Worm (Caenorhabditis elegans) whole organism, young adult: ENCODE measurements around the gene CD4.1.

Experiments
- let-526 ChIP-seq: fragments of 200-800 bp; sonication (Bioruptor generic); IDR thresholded peaks from 2 replicates; pipeline ENCODE4 v1.3.6; 2022; ENCODE audit warnings: missing genetic modification reagents, missing genetic modification characterization, missing compliant biosample characterization
- madf-3 ChIP-seq: fragments of 200-800 bp; sonication (Bioruptor generic); IDR thresholded peaks from 2 replicates; pipeline ENCODE4 v1.3.6; 2022; ENCODE audit warnings: missing genetic modification reagents, missing genetic modification characterization, missing compliant biosample characterization
- nhr-80 ChIP-seq: sonication (generic microtip); optimal IDR thresholded peaks from 2 replicates; lab custom pipeline; 2016; ENCODE audit warnings: missing genetic modification characterization, missing compliant biosample characterization
- pha-4 ChIP-seq: fragments of 150-350 bp; sonication (generic microtip); optimal IDR thresholded peaks from 2 replicates; lab custom pipeline; 2014; ENCODE audit warnings: missing biosample characterization, missing genetic modification reagents, missing genetic modification characterization
- rpc-1 ChIP-seq, 2 experiments: fragments of 150-350 bp in 1 of 2; sonication (generic microtip) in 1 of 2; optimal IDR thresholded peaks; 2 replicates each; lab custom pipeline; 2014 to 2018; ENCODE audit warnings: missing biosample characterization in 1 of 2, missing genetic modification characterization in 1 of 2, missing genetic modification reagents in 1 of 2, missing genotype in 1 of 2
- sdz-38 ChIP-seq: sonication (generic microtip); optimal IDR thresholded peaks from 2 replicates; lab custom pipeline; 2016; ENCODE audit warnings: missing genotype, missing genetic modification characterization, missing compliant biosample characterization
- unc-130 ChIP-seq: sonication (generic microtip); optimal IDR thresholded peaks from 2 replicates; lab custom pipeline; 2016; ENCODE audit warnings: missing genetic modification reagents, missing genetic modification characterization, missing compliant biosample characterization
- unc-62 ChIP-seq: fragments of 150-350 bp; optimal IDR thresholded peaks from 2 replicates; lab custom pipeline; 2014; ENCODE audit warnings: missing biosample characterization, missing genetic modification reagents, missing genetic modification characterization

DNA sequence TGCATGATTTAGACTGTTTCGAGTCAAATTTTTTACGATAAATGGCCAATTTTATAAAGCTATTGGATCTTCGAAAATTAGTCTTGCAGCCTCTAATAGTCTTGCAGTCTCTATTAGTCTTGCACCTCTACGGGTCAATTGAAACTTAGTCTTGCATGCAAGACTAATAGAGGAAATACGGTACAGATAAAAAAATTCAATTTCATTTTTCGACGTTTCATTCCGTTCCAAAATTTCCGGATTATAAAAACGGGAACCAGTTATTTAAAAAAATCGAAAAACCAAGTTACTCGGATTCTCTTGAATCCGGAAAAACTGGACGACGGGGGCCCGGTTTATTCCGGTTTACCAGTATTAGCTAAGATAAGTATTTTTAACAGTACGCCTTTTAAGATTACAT lies 15.0 kb downstream of the CD4.1 start, which contains the start of gene M03E7.1:
- no peak for TF ChIP-seq unc-62
- no peak for TF ChIP-seq pha-4 (tag; lab: Kevin White, UChicago)
- no peak for TF ChIP-seq unc-130 (GFP tag; lab: Kevin White, UChicago)
- no peak for TF ChIP-seq sdz-38 (tag; lab: Kevin White, UChicago)
- TF ChIP-seq rpc-1 (optimal IDR thresholded peaks at IDR 0.05; lab: Kevin White, UChicago): no peak
- no peak for TF ChIP-seq rpc-1 (tag; optimal IDR thresholded peaks at IDR 0.05; lab: Kevin White, UChicago)
- no peak for TF ChIP-seq nhr-80 (tag; lab: Kevin White, UChicago)
- no peak for TF ChIP-seq madf-3 (GFP tag; lab: Robert Waterston, UW)
- no peak for TF ChIP-seq let-526 (GFP tag; lab: Robert Waterston, UW)
